Worm (Caenorhabditis elegans): ENCODE measurements around the gene F47E1.1.

ce11 chrX:9107866-9108265 is 30.9 kb downstream of the F47E1.1 start:
- TF ChIP-seq W03F9.2 (tag; optimal IDR thresholded peaks at IDR 0.05) (no peak), him-1 (tag; optimal IDR thresholded peaks at IDR 0.05) (no peak)
